Worm (Caenorhabditis elegans) whole organism, young adult: ENCODE data around the gene lurp-2.
A peak's percentile ranks its signal among the peaks of the same experiment; 100 is the strongest.

Source experiments
- B0336.3 ChIP-seq: fragments of 200-800 bp; sonication (Bioruptor generic); IDR thresholded peaks from 2 replicates; pipeline ENCODE4 v1.3.6; 2022; ENCODE audit warnings: missing genetic modification characterization, missing compliant biosample characterization
- K12H6.12 ChIP-seq: fragments of 200-800 bp; sonication (Bioruptor generic); optimal IDR thresholded peaks from 2 replicates; lab custom pipeline; 2018; ENCODE audit warnings: mild to moderate bottlenecking, missing genetic modification characterization, missing compliant biosample characterization
- Y56A3A.18 ChIP-seq: fragments of 200-800 bp; sonication (Bioruptor generic); IDR thresholded peaks from 2 replicates; pipeline ENCODE4 v1.3.6; 2022; ENCODE audit warnings: missing genetic modification reagents, missing genetic modification characterization, missing compliant biosample characterization
- akir-1 ChIP-seq: fragments of 200-800 bp; sonication (Bioruptor generic); optimal IDR thresholded peaks from 2 replicates; lab custom pipeline; 2018; ENCODE audit warnings: mild to moderate bottlenecking, missing genetic modification characterization, moderate library complexity, missing compliant biosample characterization
- ama-1 ChIP-seq, 3 experiments: fragments of 150-350 bp in 1 of 3; sonication (generic microtip) in 2 of 3; optimal IDR thresholded peaks; 2 replicates each; lab custom pipeline; 2014 to 2018; ENCODE audit warnings: missing biosample characterization in 2 of 3, missing genetic modification characterization in 2 of 3, missing genetic modification reagents in 2 of 3
- aptf-3 ChIP-seq: fragments of 200-800 bp; sonication (Bioruptor generic); IDR thresholded peaks from 2 replicates; pipeline ENCODE4 v1.3.6; 2022; ENCODE audit warnings: missing genetic modification characterization, missing compliant biosample characterization
- attf-5 ChIP-seq: fragments of 200-800 bp; sonication (Bioruptor generic); optimal IDR thresholded peaks from 2 replicates; lab custom pipeline; 2018; ENCODE audit warnings: mild to moderate bottlenecking, missing genetic modification characterization, missing compliant biosample characterization
- bed-2 ChIP-seq: fragments of 200-800 bp; sonication (Bioruptor generic); IDR thresholded peaks from 2 replicates; pipeline ENCODE4 v1.3.6; 2022; ENCODE audit warnings: missing genetic modification reagents, missing genetic modification characterization, missing compliant biosample characterization
- dox-1 ChIP-seq: fragments of 200-800 bp; sonication (Bioruptor generic); IDR thresholded peaks from 2 replicates; pipeline ENCODE4 v1.3.6; 2022; ENCODE audit warnings: missing genetic modification reagents, missing genetic modification characterization, missing compliant biosample characterization
- dpl-1 ChIP-seq: fragments of 150-350 bp; optimal IDR thresholded peaks from 2 replicates; lab custom pipeline; 2014; ENCODE audit warnings: missing biosample characterization, missing genetic modification reagents, missing genetic modification characterization
- egl-18 ChIP-seq: fragments of 200-800 bp; sonication (Bioruptor generic); IDR thresholded peaks from 2 replicates; pipeline ENCODE4 v1.3.6; 2022; ENCODE audit warnings: missing genetic modification reagents, missing genetic modification characterization, missing compliant biosample characterization
- ets-4 ChIP-seq: fragments of 200-800 bp; sonication (Bioruptor generic); optimal IDR thresholded peaks from 2 replicates; lab custom pipeline; 2018; ENCODE audit warnings: mild to moderate bottlenecking, missing genetic modification characterization, missing compliant biosample characterization
- gei-17 ChIP-seq: fragments of 200-800 bp; sonication (Bioruptor generic); optimal IDR thresholded peaks from 2 replicates; lab custom pipeline; 2018; ENCODE audit warnings: mild to moderate bottlenecking, missing genetic modification characterization, missing compliant biosample characterization
- let-607 ChIP-seq, 2 experiments: fragments of 200-800 bp in 1 of 2; sonication (Bioruptor generic) in 1 of 2; sonication (generic microtip) in 1 of 2; optimal IDR thresholded peaks; 2 replicates each; lab custom pipeline; 2016 to 2018; ENCODE audit warnings: mild to moderate bottlenecking in 2 of 2, missing compliant biosample characterization in 2 of 2, missing genetic modification characterization in 2 of 2, moderate library complexity in 2 of 2, missing genotype in 1 of 2
- lin-35 ChIP-seq, 3 experiments: fragments of 150-350 bp in 2 of 3; sonication (generic microtip) in 1 of 3; optimal IDR thresholded peaks; 2 replicates each; lab custom pipeline; 2014 to 2018; ENCODE audit warnings: missing biosample characterization in 3 of 3, missing genetic modification characterization in 3 of 3, missing genetic modification reagents in 3 of 3
- lin-54 ChIP-seq: fragments of 200-800 bp; sonication (Bioruptor generic); optimal IDR thresholded peaks from 2 replicates; lab custom pipeline; 2018; ENCODE audit warnings: mild to moderate bottlenecking, missing genetic modification characterization, missing compliant biosample characterization
- lsy-27 ChIP-seq: sonication (generic microtip); optimal IDR thresholded peaks from 2 replicates; lab custom pipeline; 2017; ENCODE audit warnings: missing genetic modification characterization, mild to moderate bottlenecking, missing compliant biosample characterization, antibody characterized with exemption, missing genotype, borderline replicate concordance; ENCODE audit not compliant: insufficient read depth
- madf-3 ChIP-seq: fragments of 200-800 bp; sonication (Bioruptor generic); IDR thresholded peaks from 2 replicates; pipeline ENCODE4 v1.3.6; 2022; ENCODE audit warnings: missing genetic modification reagents, missing genetic modification characterization, missing compliant biosample characterization
- nfyb-1 ChIP-seq: fragments of 200-800 bp; sonication (Bioruptor generic); IDR thresholded peaks from 2 replicates; pipeline ENCODE4 v1.3.6; 2022; ENCODE audit warnings: missing genetic modification reagents, missing genetic modification characterization, missing compliant biosample characterization
- nhr-179 ChIP-seq: sonication (generic microtip); optimal IDR thresholded peaks from 2 replicates; lab custom pipeline; 2016; ENCODE audit warnings: mild to moderate bottlenecking, missing genetic modification characterization, missing compliant biosample characterization
- nhr-80 ChIP-seq: sonication (generic microtip); optimal IDR thresholded peaks from 2 replicates; lab custom pipeline; 2016; ENCODE audit warnings: missing genetic modification characterization, missing compliant biosample characterization
- repo-1 ChIP-seq: sonication (generic microtip); optimal IDR thresholded peaks from 2 replicates; lab custom pipeline; 2017; ENCODE audit warnings: mild to moderate bottlenecking, missing genetic modification characterization, missing compliant biosample characterization
- sdz-38 ChIP-seq: sonication (generic microtip); optimal IDR thresholded peaks from 2 replicates; lab custom pipeline; 2016; ENCODE audit warnings: missing genotype, missing genetic modification characterization, missing compliant biosample characterization
- sea-2 ChIP-seq: fragments of 200-800 bp; sonication (Bioruptor generic); IDR thresholded peaks from 2 replicates; pipeline ENCODE4 v1.3.6; 2022; ENCODE audit warnings: missing genetic modification characterization, missing compliant biosample characterization
- snpc-4 ChIP-seq, 5 experiments: fragments of 150-350 bp in 1 of 5; sonication (generic microtip) in 4 of 5; optimal IDR thresholded peaks; 2 replicates each; lab custom pipeline; 2014 to 2018; ENCODE audit warnings: missing genetic modification characterization in 5 of 5, missing biosample characterization in 3 of 5, antibody characterized with exemption in 2 of 5, mild to moderate bottlenecking in 2 of 5, missing compliant biosample characterization in 2 of 5, missing genotype in 2 of 5, moderate library complexity in 2 of 5, missing genetic modification reagents in 1 of 5
- zfh-2 ChIP-seq: fragments of 200-800 bp; sonication (Bioruptor generic); conservative IDR thresholded peaks from 2 replicates; pipeline ENCODE4 v1.3.6; 2022; ENCODE audit warnings: missing genetic modification reagents, missing genetic modification characterization, missing compliant biosample characterization
- ztf-25 ChIP-seq: fragments of 200-800 bp; sonication (Bioruptor generic); IDR thresholded peaks from 2 replicates; pipeline ENCODE4 v1.3.6; 2022; ENCODE audit warnings: missing genetic modification reagents, missing genetic modification characterization, missing compliant biosample characterization
- ztf-26 ChIP-seq: sonication (generic microtip); optimal IDR thresholded peaks from 2 replicates; lab custom pipeline; 2017; ENCODE audit warnings: missing genetic modification characterization, missing compliant biosample characterization
- ztf-28 ChIP-seq: fragments of 200-800 bp; sonication (Bioruptor generic); IDR thresholded peaks from 2 replicates; pipeline ENCODE4 v1.3.6; 2022; ENCODE audit warnings: missing genetic modification reagents, missing genetic modification characterization, missing compliant biosample characterization
- ztf-6 ChIP-seq: fragments of 200-800 bp; sonication (Bioruptor generic); IDR thresholded peaks from 2 replicates; pipeline ENCODE4 v1.3.6; 2022; ENCODE audit warnings: missing genetic modification reagents, missing genetic modification characterization, missing compliant biosample characterization

lurp-2 gene

ce11 chrV:13416076-13416475, 37.4 kb upstream of the lurp-2 start:
- TF ChIP-seq attf-5 (GFP tag; lab: Kevin White, UChicago), result no peak
- TF ChIP-seq ztf-28 (GFP tag; lab: Robert Waterston, UW), result no peak
- TF ChIP-seq ets-4 (GFP tag; lab: Kevin White, UChicago), result no peak
- TF ChIP-seq madf-3 (GFP tag; lab: Robert Waterston, UW), result no peak
- no peak for TF ChIP-seq gei-17 (GFP tag; lab: Kevin White, UChicago)
- no peak for TF ChIP-seq akir-1 (GFP tag; lab: Kevin White, UChicago)
- no peak for TF ChIP-seq lsy-27 (tag; lab: Kevin White, UChicago)
- TF ChIP-seq zfh-2, result no peak
- TF ChIP-seq ztf-25 (GFP tag; lab: Robert Waterston, UW), result no peak
- TF ChIP-seq B0336.3 (GFP tag; lab: Robert Waterston, UW), result no peak
- TF ChIP-seq ztf-6 (GFP tag; lab: Robert Waterston, UW), result no peak
- no peak for TF ChIP-seq dpl-1 (GFP tag; lab: Kevin White, UChicago)

DNA sequence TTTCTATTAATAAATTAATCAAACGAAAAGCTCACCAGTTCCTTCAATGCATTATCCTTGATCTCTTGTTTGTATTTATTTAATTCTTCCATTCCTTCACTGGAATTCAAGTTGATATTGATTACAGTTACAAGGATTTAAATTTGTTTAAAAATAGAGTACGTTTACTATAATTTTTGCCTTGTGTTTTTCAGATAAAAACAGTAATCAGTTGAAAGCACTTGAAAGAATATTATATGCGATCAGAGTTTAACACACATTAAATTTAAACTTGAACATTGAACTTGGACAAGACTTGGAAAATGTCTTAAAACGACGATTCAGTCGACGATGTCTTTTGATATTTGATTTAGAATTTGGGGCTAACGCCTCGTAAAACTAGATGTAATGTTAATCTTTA, 35.9 kb upstream of the lurp-2 start, which contains the start of gene F53F1.6:
TSS of gene F53F1.6 (minus strand) at position 101 of the 400 bp plus-strand sequence.
- TF ChIP-seq K12H6.12 (tag; lab: Kevin White, UChicago) (no peak), lin-54 (GFP tag; lab: Kevin White, UChicago) (no peak), repo-1 (tag; lab: Kevin White, UChicago) (no peak), let-607 (tag; optimal IDR thresholded peaks at IDR 0.05; lab: Kevin White, UChicago) (no peak), lsy-27 (tag; lab: Kevin White, UChicago) (no peak), bed-2 (GFP tag; lab: Robert Waterston, UW) (no peak), nhr-179 (tag; lab: Kevin White, UChicago) (no peak), akir-1 (GFP tag; lab: Kevin White, UChicago) (no peak), ama-1 (optimal IDR thresholded peaks at IDR 0.05; lab: Kevin White, UChicago) (no peak), ama-1 (GFP tag; optimal IDR thresholded peaks at IDR 0.05; lab: Kevin White, UChicago) (no peak), sdz-38 (tag; lab: Kevin White, UChicago) (no peak), nfyb-1 (GFP tag; lab: Robert Waterston, UW) (no peak), egl-18 (no peak), aptf-3 (GFP tag; lab: Robert Waterston, UW) (no peak)

DNA sequence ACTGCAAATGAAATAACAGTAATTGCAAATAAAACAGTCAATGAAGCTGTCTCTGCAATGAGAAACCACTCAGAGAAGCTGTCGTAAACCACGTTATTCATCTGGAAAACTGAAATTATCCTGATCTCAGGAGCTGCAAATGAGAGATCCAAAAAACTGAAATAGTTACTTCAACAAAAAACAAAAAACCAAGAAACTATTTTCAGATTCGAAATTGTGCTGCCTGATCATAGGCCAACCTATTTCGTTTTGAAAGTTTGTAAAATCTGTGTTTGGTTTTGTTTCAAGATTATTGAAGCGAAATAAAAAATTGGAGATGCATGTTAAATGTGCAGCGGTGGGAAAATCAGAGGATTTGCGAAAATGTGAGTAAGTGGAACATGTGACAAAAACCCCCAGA, 32.8 kb upstream of the lurp-2 start, which contains the start of gene srv-8:
TSS of gene srv-8 (minus strand) at position 101 of the 400 bp plus-strand sequence.
- TF ChIP-seq Y56A3A.18 (no peak), ztf-25 (GFP tag; lab: Robert Waterston, UW) (no peak), dox-1 (GFP tag; lab: Robert Waterston, UW) (no peak), nhr-80 (tag; lab: Kevin White, UChicago) (no peak), dpl-1 (GFP tag; lab: Kevin White, UChicago) (no peak), snpc-4 (GFP tag; optimal IDR thresholded peaks at IDR 0.05; lab: Kevin White, UChicago) (no peak), snpc-4 (tag; optimal IDR thresholded peaks at IDR 0.05; lab: Kevin White, UChicago) (no peak), gei-17 (GFP tag; lab: Kevin White, UChicago) (no peak), ztf-26 (tag; lab: Kevin White, UChicago) (no peak)

- TF ChIP-seq lin-35 (GFP tag; optimal IDR thresholded peaks at IDR 0.05; lab: Kevin White, UChicago) (no peak), sea-2 (GFP tag; lab: Robert Waterston, UW) (no peak), ets-4 (GFP tag; lab: Kevin White, UChicago) (no peak), snpc-4 (GFP tag; optimal IDR thresholded peaks at IDR 0.05; lab: Kevin White, UChicago) (no peak), snpc-4 (tag; optimal IDR thresholded peaks at IDR 0.05; lab: Kevin White, UChicago) (no peak), nhr-80 (tag; lab: Kevin White, UChicago) (peak; percentile 86)
These were observed 31.7 kb upstream of the lurp-2 start for ce11 chrV:13421697-13422096.
